Worm (Caenorhabditis elegans) whole organism, L4 larva: ENCODE results near the gene K08F9.4.

Source experiments
- F10B5.3 ChIP-seq: sonication (generic microtip); optimal IDR thresholded peaks from 2 replicates; lab custom pipeline; 2016; ENCODE audit warnings: mild to moderate bottlenecking, missing genetic modification characterization, missing compliant biosample characterization
- F44E2.7 ChIP-seq: fragments of 200-800 bp; sonication (Bioruptor generic); IDR thresholded peaks from 2 replicates; pipeline ENCODE4 v2.1.2; 2022; ENCODE audit warnings: missing genetic modification characterization, missing compliant biosample characterization
- ZK546.5 ChIP-seq, 2 experiments: sonication (generic microtip); optimal IDR thresholded peaks; 2 replicates each; lab custom pipeline; 2017; ENCODE audit warnings: missing biosample characterization in 2 of 2, missing genetic modification characterization in 2 of 2
- ama-1 ChIP-seq: fragments of 150-350 bp; optimal IDR thresholded peaks from 2 replicates; lab custom pipeline; 2014; ENCODE audit warnings: inconsistent platforms, mixed read lengths
- cey-2 ChIP-seq: sonication (generic microtip); optimal IDR thresholded peaks from 3 replicates; lab custom pipeline; 2017; ENCODE audit warnings: missing genetic modification characterization, mild to moderate bottlenecking, missing compliant biosample characterization, antibody characterized with exemption, borderline replicate concordance; ENCODE audit not compliant: insufficient read depth
- hmg-1.1 ChIP-seq: fragments of 200-800 bp; sonication (Bioruptor generic); IDR thresholded peaks from 2 replicates; pipeline ENCODE4 v1.3.6; 2022; ENCODE audit warnings: missing genetic modification reagents, missing genetic modification characterization, missing compliant biosample characterization
- nhr-25 ChIP-seq: sonication (generic microtip); optimal IDR thresholded peaks from 2 replicates; lab custom pipeline; 2017; ENCODE audit warnings: missing genetic modification characterization, mild to moderate bottlenecking, missing compliant biosample characterization, antibody characterized with exemption, moderate library complexity, borderline replicate concordance; ENCODE audit not compliant: insufficient read depth
- nhr-77 ChIP-seq: fragments of 150-350 bp; optimal IDR thresholded peaks from 2 replicates; lab custom pipeline; 2014; ENCODE audit warnings: missing biosample characterization, missing genetic modification characterization
- pha-4 ChIP-seq, 2 experiments: fragments of 150-350 bp in 1 of 2; fragments of 200-800 bp in 1 of 2; sonication (Bioruptor generic) in 1 of 2; IDR thresholded peaks in 1 of 2; optimal IDR thresholded peaks in 1 of 2; 2 replicates each; pipeline versions ENCODE4 v1.3.6 to Lab custom; 2014 to 2022; ENCODE audit warnings: missing genetic modification characterization in 2 of 2, missing genetic modification reagents in 2 of 2, missing biosample characterization in 1 of 2, missing compliant biosample characterization in 1 of 2
- zip-11 ChIP-seq: fragments of 200-800 bp; sonication (Bioruptor generic); IDR thresholded peaks from 2 replicates; pipeline ENCODE4 v1.3.6; 2022; ENCODE audit warnings: missing genetic modification characterization, missing compliant biosample characterization

DNA sequence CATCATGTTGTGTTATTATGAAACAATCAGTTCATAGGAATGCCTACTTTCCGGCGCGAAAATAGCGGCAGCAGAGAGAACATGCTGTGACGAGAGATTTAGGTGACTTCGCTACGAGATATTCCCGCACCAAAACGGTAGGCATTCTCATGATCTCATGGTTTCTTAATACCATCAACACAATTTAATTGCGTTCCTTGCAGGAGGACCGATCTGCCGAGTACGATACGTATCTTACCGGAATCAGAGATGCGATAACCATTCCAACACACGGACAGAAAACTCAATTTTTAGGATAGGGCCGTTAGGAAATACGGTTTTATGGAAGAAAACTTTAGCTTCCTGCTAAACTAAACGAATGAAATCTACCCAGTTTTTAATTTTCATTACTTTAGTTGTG is 5.0 kb downstream of the K08F9.4 start, which contains the start of gene T09F5.1:
- TF ChIP-seq F10B5.3 (tag; lab: Kevin White, UChicago) (no peak), nhr-25 (tag; lab: Kevin White, UChicago) (no peak), zip-11 (no peak), ama-1 (lab: Kevin White, UChicago) (no peak), ZK546.5 (tag; optimal IDR thresholded peaks at IDR 0.05; lab: Kevin White, UChicago) (no peak), pha-4 (GFP tag; IDR thresholded peaks at IDR 0.05; lab: Robert Waterston, UW) (no peak), pha-4 (tag; optimal IDR thresholded peaks at IDR 0.05; lab: Kevin White, UChicago) (no peak), nhr-77 (tag; lab: Kevin White, UChicago) (no peak), F44E2.7 (GFP tag; lab: Robert Waterston, UW) (no peak), hmg-1.1 (GFP tag; lab: Robert Waterston, UW) (no peak), cey-2 (tag; lab: Kevin White, UChicago) (no peak)
